Worm (Caenorhabditis elegans): Measurements from ENCODE around the gene srxa-1.

Gene srxa-1

DNA sequence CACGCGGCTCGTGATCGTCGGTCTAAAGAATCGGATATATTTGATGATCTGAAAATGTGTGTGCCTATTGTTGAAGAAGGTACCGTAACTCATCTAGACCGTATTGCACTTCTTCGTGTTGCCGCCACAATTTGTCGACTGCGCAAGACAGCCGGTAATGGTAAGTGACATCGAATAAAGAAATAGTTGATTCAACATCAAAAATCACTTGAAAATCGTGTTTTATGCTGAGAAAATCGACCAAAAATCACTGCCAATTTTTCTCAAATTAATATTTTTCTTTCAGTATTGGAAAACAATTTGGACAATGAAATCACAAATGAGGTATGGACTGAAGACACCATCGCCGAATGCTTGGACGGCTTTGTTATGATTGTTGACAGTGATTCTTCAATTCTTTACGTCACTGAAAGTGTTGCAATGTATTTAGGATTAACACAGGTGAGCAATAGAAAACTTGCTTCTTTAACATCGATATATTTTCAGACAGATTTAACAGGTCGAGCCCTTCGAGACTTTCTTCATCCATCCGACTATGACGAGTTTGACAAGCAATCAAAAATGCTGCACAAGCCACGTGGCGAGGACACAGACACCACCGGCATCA is 49.6 kb downstream of the srxa-1 start:
- TF ChIP-seq ama-1 (optimal IDR thresholded peaks at IDR 0.05) (no peak), tra-4 (tag; optimal IDR thresholded peaks at IDR 0.05) (no peak), hmbx-1 (tag; optimal IDR thresholded peaks at IDR 0.05) (no peak), F13C5.2 (tag; optimal IDR thresholded peaks at IDR 0.05) (no peak), hmg-4 (GFP tag; optimal IDR thresholded peaks at IDR 0.05) (no peak), B0310.2 (tag; optimal IDR thresholded peaks at IDR 0.05) (no peak), tbx-11 (GFP tag; IDR thresholded peaks at IDR 0.05) (no peak), tbx-37 (GFP tag; conservative IDR thresholded peaks at IDR 0.05) (no peak), sea-1 (GFP tag; conservative IDR thresholded peaks at IDR 0.05) (no peak), ceh-36 (tag; optimal IDR thresholded peaks at IDR 0.05) (no peak), flt-1 (GFP tag; IDR thresholded peaks at IDR 0.05) (no peak)

DNA sequence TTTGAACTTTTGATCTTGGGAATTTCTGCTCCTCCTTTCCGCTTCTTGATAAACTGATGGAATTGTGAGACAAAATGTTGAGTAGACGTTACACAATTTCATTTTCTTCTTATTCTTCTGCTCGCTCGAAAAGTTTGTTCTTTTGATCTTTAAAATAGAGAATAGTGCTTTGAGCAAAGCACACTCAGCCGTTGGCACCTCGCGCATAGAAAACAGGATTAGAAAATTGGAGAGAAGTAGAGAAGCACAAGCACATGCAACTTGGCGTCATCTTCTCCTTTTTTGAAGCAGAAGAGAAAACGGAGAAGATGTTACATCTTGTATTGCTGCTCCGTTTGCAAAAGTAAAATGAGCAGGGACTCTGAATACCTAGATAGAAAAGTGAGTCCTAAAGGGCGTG is 50.3 kb downstream of the srxa-1 start:
- TF ChIP-seq ceh-13 (GFP tag; optimal IDR thresholded peaks at IDR 0.05) (no peak), ama-1 (optimal IDR thresholded peaks at IDR 0.05) (no peak), tbx-37 (GFP tag; conservative IDR thresholded peaks at IDR 0.05) (no peak), hmbx-1 (tag; optimal IDR thresholded peaks at IDR 0.05) (no peak), sea-1 (GFP tag; conservative IDR thresholded peaks at IDR 0.05) (no peak), scrt-1 (GFP tag; IDR thresholded peaks at IDR 0.05) (no peak), aly-1 (tag; optimal IDR thresholded peaks at IDR 0.05) (no peak), pes-1 (GFP tag; IDR thresholded peaks at IDR 0.05) (no peak), B0310.2 (tag; optimal IDR thresholded peaks at IDR 0.05) (no peak), tbx-11 (GFP tag; IDR thresholded peaks at IDR 0.05) (no peak), F13C5.2 (tag; optimal IDR thresholded peaks at IDR 0.05) (no peak), hmg-4 (GFP tag; optimal IDR thresholded peaks at IDR 0.05) (no peak), flt-1 (GFP tag; IDR thresholded peaks at IDR 0.05) (no peak), hnd-1 (tag; optimal IDR thresholded peaks at IDR 0.05) (no peak)

All from whole organism, early embryonic.